Fruit fly (Drosophila melanogaster) whole organism, embryonic: ENCODE data around the gene P5CDh2.

Source experiments
- B-H1 ChIP-seq: fragments of 200-800 bp; sonication (Bioruptor generic); IDR thresholded peaks from 3 replicates; pipeline ENCODE4 v1.3.6; 2022; ENCODE audit warnings: missing biosample characterization, missing genetic modification characterization
- CG1024 ChIP-seq: fragments of 200-800 bp; sonication (Bioruptor generic); IDR thresholded peaks from 2 replicates; pipeline ENCODE4 v1.3.6; 2022; ENCODE audit warnings: missing biosample characterization, missing genetic modification characterization
- CG10565 ChIP-seq: fragments of 200-800 bp; sonication (Bioruptor generic); optimal IDR thresholded peaks from 3 replicates; lab custom pipeline; 2016; ENCODE audit warnings: missing biosample characterization, mild to moderate bottlenecking, missing genetic modification characterization
- CG11398 ChIP-seq: fragments of 200-800 bp; sonication (Bioruptor generic); optimal IDR thresholded peaks from 2 replicates; lab custom pipeline; 2016; ENCODE audit warnings: missing biosample characterization, missing genetic modification characterization
- CG12659 ChIP-seq: fragments of 200-800 bp; sonication (Bioruptor generic); optimal IDR thresholded peaks from 3 replicates; lab custom pipeline; 2017; ENCODE audit warnings: mild to moderate bottlenecking, missing biosample characterization, missing genetic modification reagents, missing genetic modification characterization
- CG13424 ChIP-seq: fragments of 200-800 bp; sonication (Bioruptor generic); optimal IDR thresholded peaks from 2 replicates; lab custom pipeline; 2019; ENCODE audit warnings: missing biosample characterization, mild to moderate bottlenecking, missing genetic modification characterization, moderate library complexity
- CG15601 ChIP-seq: fragments of 200-800 bp; sonication (Bioruptor generic); optimal IDR thresholded peaks from 3 replicates; lab custom pipeline; 2019; ENCODE audit warnings: missing biosample characterization, mild to moderate bottlenecking, missing genetic modification characterization, moderate library complexity
- CG18476 ChIP-seq: fragments of 200-800 bp; sonication (Bioruptor generic); optimal IDR thresholded peaks from 2 replicates; lab custom pipeline; 2016; ENCODE audit warnings: missing biosample characterization, mild to moderate bottlenecking, missing genetic modification characterization
- CG2129 ChIP-seq: fragments of 200-800 bp; sonication (Bioruptor generic); IDR thresholded peaks from 2 replicates; pipeline ENCODE4 v1.3.6; 2022; ENCODE audit warnings: missing biosample characterization, missing genetic modification characterization; ENCODE audit not compliant: partially characterized antibody
- CG30403 ChIP-seq: fragments of 200-800 bp; sonication (Bioruptor generic); optimal IDR thresholded peaks from 3 replicates; lab custom pipeline; 2016; ENCODE audit warnings: missing biosample characterization, missing genetic modification characterization
- CG30431 ChIP-seq: fragments of 200-800 bp; sonication (Bioruptor generic); optimal IDR thresholded peaks from 2 replicates; lab custom pipeline; 2017; ENCODE audit warnings: missing biosample characterization, missing genetic modification characterization
- CG3163 ChIP-seq: fragments of 200-800 bp; sonication (Bioruptor generic); optimal IDR thresholded peaks from 3 replicates; lab custom pipeline; 2016; ENCODE audit warnings: missing biosample characterization, missing genetic modification characterization
- CG34376 ChIP-seq: fragments of 200-800 bp; sonication (Bioruptor generic); optimal IDR thresholded peaks from 2 replicates; lab custom pipeline; 2018; ENCODE audit warnings: missing biosample characterization, mild to moderate bottlenecking, missing genetic modification characterization
- CG3726 ChIP-seq: fragments of 200-800 bp; sonication (Bioruptor generic); IDR thresholded peaks from 3 replicates; pipeline ENCODE4, ENCODE4 v1.3.6; 2022; ENCODE audit warnings: missing biosample characterization, missing genetic modification characterization
- CG3838 ChIP-seq: fragments of 200-800 bp; sonication (Bioruptor generic); optimal IDR thresholded peaks from 3 replicates; lab custom pipeline; 2016; ENCODE audit warnings: missing biosample characterization, missing genetic modification characterization
- CG4617 ChIP-seq: fragments of 200-800 bp; sonication (Bioruptor generic); optimal IDR thresholded peaks from 3 replicates; lab custom pipeline; 2016; ENCODE audit warnings: missing biosample characterization, missing genetic modification characterization, borderline replicate concordance
- CG5245 ChIP-seq: fragments of 200-800 bp; sonication (Bioruptor generic); optimal IDR thresholded peaks from 3 replicates; lab custom pipeline; 2016; ENCODE audit warnings: missing biosample characterization, missing genetic modification characterization
- CG6175 ChIP-seq: fragments of 200-800 bp; sonication (Bioruptor generic); IDR thresholded peaks from 3 replicates; pipeline ENCODE4 v1.3.6; 2022; ENCODE audit warnings: missing biosample characterization, missing genetic modification characterization
- CG6683 ChIP-seq: fragments of 200-800 bp; sonication (Bioruptor generic); optimal IDR thresholded peaks from 2 replicates; lab custom pipeline; 2017; ENCODE audit warnings: missing biosample characterization, mild to moderate bottlenecking, missing genetic modification characterization, missing genetic modification reagents
- CG8281 ChIP-seq: fragments of 200-800 bp; sonication (Bioruptor generic); optimal IDR thresholded peaks from 2 replicates; lab custom pipeline; 2018; ENCODE audit warnings: missing biosample characterization, mild to moderate bottlenecking, missing genetic modification characterization, moderate library complexity
- CG8944 ChIP-seq: fragments of 200-800 bp; sonication (Bioruptor generic); optimal IDR thresholded peaks from 3 replicates; lab custom pipeline; 2016; ENCODE audit warnings: missing biosample characterization, missing genetic modification characterization
- CG9215 ChIP-seq: fragments of 200-800 bp; sonication (Bioruptor generic); IDR thresholded peaks from 2 replicates; pipeline ENCODE4 v1.3.6; 2022; ENCODE audit warnings: missing biosample characterization, missing genetic modification characterization
- Chrac-16 ChIP-seq: fragments of 200-800 bp; sonication (Bioruptor generic); optimal IDR thresholded peaks from 3 replicates; lab custom pipeline; 2016; ENCODE audit warnings: missing biosample characterization, missing genetic modification characterization
- Dip2 ChIP-seq: fragments of 200-800 bp; sonication (Bioruptor generic); IDR thresholded peaks from 2 replicates; pipeline ENCODE4 v1.3.6; 2022; ENCODE audit warnings: missing biosample characterization, missing genetic modification characterization
- E2f1 ChIP-seq: fragments of 200-800 bp; sonication (Bioruptor generic); IDR thresholded peaks from 2 replicates; pipeline ENCODE4 v1.3.6; 2022; ENCODE audit warnings: missing biosample characterization, missing genetic modification characterization
- Fer3 ChIP-seq: fragments of 200-800 bp; sonication (Bioruptor generic); optimal IDR thresholded peaks from 2 replicates; lab custom pipeline; 2018; ENCODE audit warnings: missing biosample characterization, mild to moderate bottlenecking, missing genetic modification characterization, moderate library complexity
- Gug ChIP-seq: fragments of 200-800 bp; sonication (Bioruptor generic); IDR thresholded peaks from 4 replicates; pipeline ENCODE4 v1.3.6; 2022; ENCODE audit warnings: missing biosample characterization, missing genetic modification characterization
- Hey ChIP-seq: fragments of 200-800 bp; sonication (Bioruptor generic); optimal IDR thresholded peaks from 3 replicates; lab custom pipeline; 2018; ENCODE audit warnings: missing biosample characterization, mild to moderate bottlenecking, missing genetic modification characterization
- Hr78 ChIP-seq, 2 experiments: fragments of 200-800 bp in 1 of 2; fragments of >200 bp in 1 of 2; sonication (Bioruptor generic) in 1 of 2; optimal IDR thresholded peaks; 2 replicates each; lab custom pipeline; 2017 to 2019; ENCODE audit warnings: missing biosample characterization in 2 of 2, missing genetic modification characterization in 2 of 2, mild to moderate bottlenecking in 1 of 2, moderate library complexity in 1 of 2
- Hsf ChIP-seq: fragments of 200-800 bp; sonication (Bioruptor generic); optimal IDR thresholded peaks from 3 replicates; lab custom pipeline; 2016; ENCODE audit warnings: missing biosample characterization, missing genetic modification characterization
- Pdp1 ChIP-seq, 2 experiments: fragments of 200-800 bp; sonication (Bioruptor generic); optimal IDR thresholded peaks; 3 replicates each; lab custom pipeline; 2016; ENCODE audit warnings: missing biosample characterization in 2 of 2, missing genetic modification characterization in 2 of 2, mild to moderate bottlenecking in 1 of 2, moderate library complexity in 1 of 2
- Six4 ChIP-seq: fragments of 200-800 bp; sonication (Bioruptor generic); optimal IDR thresholded peaks from 2 replicates; lab custom pipeline; 2016; ENCODE audit warnings: missing biosample characterization, missing genetic modification characterization
- chif ChIP-seq, 2 experiments: fragments of 200-800 bp; sonication (Bioruptor generic); optimal IDR thresholded peaks; 3 replicates each; lab custom pipeline; 2016; ENCODE audit warnings: missing biosample characterization in 2 of 2, missing genetic modification characterization in 2 of 2
- chn ChIP-seq: fragments of 200-800 bp; sonication (Bioruptor generic); optimal IDR thresholded peaks from 2 replicates; lab custom pipeline; 2016; ENCODE audit warnings: missing biosample characterization, missing genetic modification characterization
- crp ChIP-seq, 2 experiments: fragments of 200-800 bp; sonication (Bioruptor generic); optimal IDR thresholded peaks; 2 replicates in 1 of 2; 3 replicates in 1 of 2; lab custom pipeline; 2017; ENCODE audit warnings: missing biosample characterization in 2 of 2, missing genetic modification characterization in 2 of 2, mild to moderate bottlenecking in 1 of 2, moderate library complexity in 1 of 2
- dati ChIP-seq: fragments of 200-800 bp; sonication (Bioruptor generic); IDR thresholded peaks from 2 replicates; pipeline ENCODE4 v1.3.6; 2022; ENCODE audit warnings: missing biosample characterization, missing genetic modification characterization
- en ChIP-seq: fragments of 200-800 bp; sonication (Bioruptor generic); optimal IDR thresholded peaks from 2 replicates; lab custom pipeline; 2016; ENCODE audit warnings: missing biosample characterization, missing genetic modification characterization
- gt ChIP-seq: fragments of 200-800 bp; sonication (Bioruptor generic); IDR thresholded peaks from 2 replicates; pipeline ENCODE4 v1.3.6; 2022; ENCODE audit warnings: missing biosample characterization, missing genetic modification characterization
- lab ChIP-seq: fragments of 200-800 bp; sonication (Bioruptor generic); optimal IDR thresholded peaks from 3 replicates; lab custom pipeline; 2017; ENCODE audit warnings: missing biosample characterization, missing genetic modification characterization, mild to moderate bottlenecking, moderate library complexity, missing genetic modification reagents
- mirr ChIP-seq: fragments of 200-800 bp; sonication (Bioruptor generic); optimal IDR thresholded peaks from 3 replicates; lab custom pipeline; 2018; ENCODE audit warnings: missing biosample characterization, mild to moderate bottlenecking, missing genetic modification characterization
- org-1 ChIP-seq: fragments of 200-800 bp; sonication (Bioruptor generic); optimal IDR thresholded peaks from 2 replicates; lab custom pipeline; 2017; ENCODE audit warnings: missing biosample characterization, missing genetic modification characterization
- ranshi ChIP-seq: fragments of 200-800 bp; sonication (Bioruptor generic); IDR thresholded peaks from 2 replicates; pipeline ENCODE4 v1.3.6; 2022; ENCODE audit warnings: missing biosample characterization, missing genetic modification characterization
- rib ChIP-seq: fragments of 200-800 bp; sonication (Bioruptor generic); IDR thresholded peaks from 2 replicates; pipeline ENCODE4 v1.3.6; 2022; ENCODE audit warnings: missing biosample characterization, missing genetic modification characterization
- ro ChIP-seq: fragments of 200-800 bp; sonication (Bioruptor generic); IDR thresholded peaks from 2 replicates; pipeline ENCODE4 v1.3.6; 2022; ENCODE audit warnings: missing biosample characterization, missing genetic modification characterization
- schlank ChIP-seq: fragments of 200-800 bp; sonication (Bioruptor generic); optimal IDR thresholded peaks from 2 replicates; lab custom pipeline; 2018; ENCODE audit warnings: missing biosample characterization, mild to moderate bottlenecking, missing genetic modification characterization
- sens ChIP-seq: fragments of 200-800 bp; sonication (Bioruptor generic); peaks from one replicate; lab custom pipeline; 2016; ENCODE audit warnings: missing biosample characterization, missing genetic modification characterization
- unpg ChIP-seq: fragments of 200-800 bp; sonication (Bioruptor generic); optimal IDR thresholded peaks from 3 replicates; lab custom pipeline; 2018; ENCODE audit warnings: missing biosample characterization, mild to moderate bottlenecking, missing genetic modification characterization, moderate library complexity
- wek ChIP-seq: fragments of 200-800 bp; sonication (Bioruptor generic); optimal IDR thresholded peaks from 3 replicates; lab custom pipeline; 2018; ENCODE audit warnings: missing biosample characterization, mild to moderate bottlenecking, missing genetic modification characterization, moderate library complexity
- wor ChIP-seq: fragments of 200-800 bp; sonication (Bioruptor generic); IDR thresholded peaks from 2 replicates; pipeline ENCODE4 v1.3.6; 2022; ENCODE audit warnings: missing biosample characterization, missing genetic modification characterization
- z ChIP-seq: fragments of 200-800 bp; sonication (Bioruptor generic); IDR thresholded peaks from 3 replicates; pipeline ENCODE4 v1.3.6; 2022; ENCODE audit warnings: missing biosample characterization, missing genetic modification characterization
- zf30C ChIP-seq: fragments of 200-800 bp; sonication (Bioruptor generic); optimal IDR thresholded peaks from 3 replicates; lab custom pipeline; 2018; ENCODE audit warnings: missing biosample characterization, mild to moderate bottlenecking, missing genetic modification characterization

P5CDh2 gene

dm6 chr3R:21852579-21853233 is 25.0 kb upstream of the P5CDh2 start (continued):
- TF ChIP-seq wek (GFP tag; lab: Kevin White, UChicago) (no peak), lab (peak; percentile 52), Dip2 (GFP tag; lab: Robert Waterston, UW) (no peak), z (GFP tag; lab: Robert Waterston, UW) (0 out of 3 replicates have a peak, but pooled peaks have one; percentile 26), CG3726 (GFP tag; lab: Robert Waterston, UW) (no peak), crp (GFP tag; optimal IDR thresholded peaks at IDR 0.05; lab: Kevin White, UChicago) (no peak), rib (GFP tag; lab: Robert Waterston, UW) (no peak), Hr78 (GFP tag; optimal IDR thresholded peaks at IDR 0.05; lab: Kevin White, UChicago) (no peak), CG6683 (GFP tag; lab: Kevin White, UChicago) (no peak), ro (GFP tag; lab: Robert Waterston, UW) (no peak), CG6175 (GFP tag; lab: Robert Waterston, UW) (no peak), Chrac-16 (GFP tag; lab: Kevin White, UChicago) (no peak), CG2129 (GFP tag; lab: Robert Waterston, UW) (no peak), gt (GFP tag; lab: Robert Waterston, UW) (no peak), sens (GFP tag; lab: Kevin White, UChicago) (peak; percentile 67), CG5245 (GFP tag; lab: Kevin White, UChicago) (no peak), unpg (GFP tag; lab: Kevin White, UChicago) (peak; percentile 19), Hsf (GFP tag; lab: Kevin White, UChicago) (no peak), Pdp1 (GFP tag; optimal IDR thresholded peaks at IDR 0.05; lab: Kevin White, UChicago) (peak; percentile 15 to 84), B-H1 (GFP tag; lab: Robert Waterston, UW) (no peak), CG34376 (GFP tag; lab: Kevin White, UChicago) (no peak), chif (GFP tag; optimal IDR thresholded peaks at IDR 0.05; lab: Kevin White, UChicago) (no peak), CG8944 (GFP tag; lab: Kevin White, UChicago) (no peak), CG8281 (tag; lab: Kevin White, UChicago) (no peak), wor (GFP tag; lab: Robert Waterston, UW) (no peak), mirr (GFP tag; lab: Kevin White, UChicago) (no peak), CG9215 (GFP tag; lab: Robert Waterston, UW) (no peak), CG4617 (GFP tag; lab: Kevin White, UChicago) (no peak), ranshi (GFP tag; lab: Robert Waterston, UW) (no peak), CG30403 (peak; percentile 31), CG13424 (peak; percentile 20), Gug (GFP tag; lab: Robert Waterston, UW) (no peak), zf30C (no peak), CG10565 (GFP tag; lab: Kevin White, UChicago) (no peak), CG15601 (tag; lab: Kevin White, UChicago) (no peak), CG12659 (GFP tag; lab: Kevin White, UChicago) (no peak), en (GFP tag; lab: Kevin White, UChicago) (no peak), org-1 (no peak), CG3163 (GFP tag; lab: Kevin White, UChicago) (peak; percentile 6), Six4 (no peak), CG11398 (no peak), Fer3 (tag; lab: Kevin White, UChicago) (peak; percentile 39), Hey (tag; lab: Kevin White, UChicago) (no peak), E2f1 (GFP tag; lab: Robert Waterston, UW) (no peak), CG1024 (GFP tag; lab: Robert Waterston, UW) (no peak), CG18476 (GFP tag; lab: Kevin White, UChicago) (peak; percentile 6), CG30431 (GFP tag; lab: Kevin White, UChicago) (no peak), CG3838 (GFP tag; lab: Kevin White, UChicago) (peak; percentile 17), dati (GFP tag; lab: Robert Waterston, UW) (no peak), schlank (tag; lab: Kevin White, UChicago) (no peak), chn (GFP tag; lab: Kevin White, UChicago) (no peak)
